Fruit fly (Drosophila melanogaster) whole organism, pupa: ENCODE results near the gene CG31793.

Experiments used
- CG10348 ChIP-seq: fragments of 200-800 bp; sonication (Bioruptor generic); IDR thresholded peaks from 2 replicates; pipeline ENCODE4 v1.3.6; 2022; ENCODE audit warnings: missing biosample characterization, missing genetic modification characterization
- CG12605 ChIP-seq: fragments of 200-800 bp; sonication (Bioruptor generic); IDR thresholded peaks from 2 replicates; pipeline ENCODE4 v1.3.6; 2022; ENCODE audit warnings: missing biosample characterization, missing genetic modification characterization
- CG13204 ChIP-seq: fragments of 200-800 bp; sonication (Bioruptor generic); optimal IDR thresholded peaks from 2 replicates; lab custom pipeline; 2018; ENCODE audit warnings: missing biosample characterization, mild to moderate bottlenecking, missing genetic modification characterization, moderate library complexity
- CG14655 ChIP-seq: fragments of 200-800 bp; sonication (Bioruptor generic); optimal IDR thresholded peaks from 3 replicates; lab custom pipeline; 2017; ENCODE audit warnings: mild to moderate bottlenecking, missing biosample characterization, missing genetic modification reagents, missing genetic modification characterization
- CG15710 ChIP-seq: fragments of 200-800 bp; sonication (Bioruptor generic); optimal IDR thresholded peaks from 2 replicates; lab custom pipeline; 2018; ENCODE audit warnings: missing biosample characterization, mild to moderate bottlenecking, missing genetic modification characterization, moderate library complexity
- CG17806 ChIP-seq: fragments of 200-800 bp; sonication (Bioruptor generic); optimal IDR thresholded peaks from 2 replicates; lab custom pipeline; 2018; ENCODE audit warnings: missing biosample characterization, mild to moderate bottlenecking, missing genetic modification characterization, moderate library complexity
- CG32121 ChIP-seq: fragments of 200-800 bp; sonication (Bioruptor generic); IDR thresholded peaks from 2 replicates; pipeline ENCODE4 v1.3.6; 2022; ENCODE audit warnings: missing biosample characterization, missing genetic modification characterization
- CG34367 ChIP-seq: fragments of 200-800 bp; sonication (Bioruptor generic); optimal IDR thresholded peaks from 2 replicates; lab custom pipeline; 2018; ENCODE audit warnings: missing biosample characterization, mild to moderate bottlenecking, missing genetic modification characterization
- CG4496 ChIP-seq: fragments of 200-800 bp; sonication (Bioruptor generic); IDR thresholded peaks from 3 replicates; pipeline ENCODE4 v1.3.6; 2022; ENCODE audit warnings: missing biosample characterization, missing genetic modification characterization
- CG8159 ChIP-seq: fragments of 200-800 bp; sonication (Bioruptor generic); optimal IDR thresholded peaks from 3 replicates; lab custom pipeline; 2018; ENCODE audit warnings: missing biosample characterization, mild to moderate bottlenecking, missing genetic modification characterization, moderate library complexity
- CG8301 ChIP-seq: fragments of 200-800 bp; sonication (Bioruptor generic); optimal IDR thresholded peaks from 2 replicates; lab custom pipeline; 2018; ENCODE audit warnings: missing biosample characterization, mild to moderate bottlenecking, missing genetic modification characterization
- CG9948 ChIP-seq: fragments of 200-800 bp; sonication (Bioruptor generic); optimal IDR thresholded peaks from 2 replicates; lab custom pipeline; 2018; ENCODE audit warnings: missing biosample characterization, mild to moderate bottlenecking, missing genetic modification characterization, moderate library complexity
- D1 ChIP-seq: fragments of 200-800 bp; sonication (Bioruptor generic); optimal IDR thresholded peaks from 2 replicates; lab custom pipeline; 2018; ENCODE audit warnings: missing biosample characterization, mild to moderate bottlenecking, missing genetic modification characterization, moderate library complexity
- EcR ChIP-seq: fragments of 200-800 bp; sonication (Bioruptor generic); optimal IDR thresholded peaks from 3 replicates; lab custom pipeline; 2019; ENCODE audit warnings: missing biosample characterization, missing genetic modification characterization, mild to moderate bottlenecking, moderate library complexity, missing genetic modification reagents
- Ets98B ChIP-seq: fragments of 200-800 bp; sonication (Bioruptor generic); IDR thresholded peaks from 2 replicates; pipeline ENCODE4 v1.3.6; 2022; ENCODE audit warnings: missing biosample characterization, missing genetic modification characterization
- Pif1A ChIP-seq: fragments of 200-800 bp; sonication (Bioruptor generic); optimal IDR thresholded peaks from 3 replicates; lab custom pipeline; 2016; ENCODE audit warnings: missing biosample characterization, missing genetic modification characterization
- Pif1B ChIP-seq: fragments of 200-800 bp; sonication (Bioruptor generic); optimal IDR thresholded peaks from 3 replicates; lab custom pipeline; 2016; ENCODE audit warnings: missing biosample characterization, missing genetic modification characterization
- Snoo ChIP-seq: fragments of 200-800 bp; sonication (Bioruptor generic); optimal IDR thresholded peaks from 3 replicates; lab custom pipeline; 2017; ENCODE audit warnings: missing biosample characterization, mild to moderate bottlenecking, missing genetic modification characterization, inconsistent platforms
- fd96Ca ChIP-seq: fragments of 200-800 bp; sonication (Bioruptor generic); IDR thresholded peaks from 3 replicates; pipeline ENCODE4 v1.3.6; 2022; ENCODE audit warnings: missing biosample characterization, missing genetic modification characterization
- gl ChIP-seq: fragments of 200-800 bp; sonication (Bioruptor generic); optimal IDR thresholded peaks from 2 replicates; lab custom pipeline; 2018; ENCODE audit warnings: missing biosample characterization, mild to moderate bottlenecking, missing genetic modification characterization
- rn ChIP-seq: fragments of 200-800 bp; sonication (Bioruptor generic); IDR thresholded peaks from 2 replicates; pipeline ENCODE4 v1.3.6; 2022; ENCODE audit warnings: missing biosample characterization, missing genetic modification characterization

Gene CG31793

DNA sequence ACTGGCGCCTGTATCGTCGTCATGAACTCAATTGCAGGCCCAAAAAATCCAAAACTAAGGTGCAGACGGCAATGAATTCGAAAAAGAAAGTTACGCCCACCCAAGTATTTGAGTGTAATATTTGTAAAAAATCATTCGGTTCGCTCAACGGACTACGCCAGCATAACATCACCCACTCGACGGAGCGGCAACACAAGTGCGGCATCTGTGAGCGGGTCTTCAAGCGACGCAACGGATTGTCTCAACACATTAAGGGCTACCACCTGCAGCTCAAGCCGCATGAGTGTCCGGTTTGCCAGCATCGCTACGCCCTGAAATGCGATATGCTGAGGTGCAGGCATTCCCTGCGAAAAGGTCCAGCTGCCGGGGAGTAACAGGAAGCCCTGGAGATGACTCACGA is 26.4 kb upstream of the CG31793 start:
- no peak for TF ChIP-seq Snoo (tag; lab: Kevin White, UChicago)
- no peak for TF ChIP-seq D1 (tag; lab: Kevin White, UChicago)
- TF ChIP-seq, all 21 proteins: peak for 0

DNA sequence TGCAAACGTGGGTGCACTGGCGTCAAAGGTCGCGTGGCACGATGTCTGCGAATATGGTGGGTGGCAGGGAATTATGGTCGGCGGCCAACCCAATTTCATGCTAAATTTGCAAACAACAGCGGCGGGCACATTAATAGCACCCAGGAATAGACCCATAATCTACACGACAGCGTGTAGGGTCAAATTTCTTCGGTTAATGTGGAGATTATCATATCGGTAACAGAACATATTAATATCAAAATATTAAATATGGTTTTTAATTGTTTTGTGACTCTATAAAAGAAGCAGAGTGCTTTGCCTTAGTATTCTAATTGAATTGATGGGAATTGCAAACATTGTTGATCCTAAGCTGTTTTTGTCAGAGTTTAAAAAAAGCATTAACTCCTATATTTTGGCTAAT is 24.2 kb upstream of the CG31793 start:
- no peak for TF ChIP-seq Ets98B (GFP tag; lab: Robert Waterston, UW)
- TF ChIP-seq Snoo (tag; lab: Kevin White, UChicago) = no peak
- no peak for TF ChIP-seq CG32121 (GFP tag; lab: Robert Waterston, UW)
- no peak for TF ChIP-seq CG15710 (tag; lab: Kevin White, UChicago)
- TF ChIP-seq D1 (tag; lab: Kevin White, UChicago) = no peak
- no peak for TF ChIP-seq CG4496
- TF ChIP-seq CG8159 (tag; lab: Kevin White, UChicago) = no peak
- no peak for TF ChIP-seq rn
- TF ChIP-seq CG12605 = no peak
- TF ChIP-seq Pif1A (GFP tag; lab: Kevin White, UChicago) = no peak
- TF ChIP-seq Pif1B (GFP tag; lab: Kevin White, UChicago) = no peak
- TF ChIP-seq CG8301 (tag; lab: Kevin White, UChicago) = no peak
- TF ChIP-seq gl = no peak
- TF ChIP-seq CG34367 (tag; lab: Kevin White, UChicago) = no peak
- no peak for TF ChIP-seq EcR (GFP tag; lab: Kevin White, UChicago)
- no peak for TF ChIP-seq CG13204 (GFP tag; lab: Kevin White, UChicago)
- TF ChIP-seq CG10348 (GFP tag; lab: Robert Waterston, UW) = no peak
- no peak for TF ChIP-seq fd96Ca (GFP tag; lab: Robert Waterston, UW)
- TF ChIP-seq CG14655 (GFP tag; lab: Kevin White, UChicago) = no peak

DNA sequence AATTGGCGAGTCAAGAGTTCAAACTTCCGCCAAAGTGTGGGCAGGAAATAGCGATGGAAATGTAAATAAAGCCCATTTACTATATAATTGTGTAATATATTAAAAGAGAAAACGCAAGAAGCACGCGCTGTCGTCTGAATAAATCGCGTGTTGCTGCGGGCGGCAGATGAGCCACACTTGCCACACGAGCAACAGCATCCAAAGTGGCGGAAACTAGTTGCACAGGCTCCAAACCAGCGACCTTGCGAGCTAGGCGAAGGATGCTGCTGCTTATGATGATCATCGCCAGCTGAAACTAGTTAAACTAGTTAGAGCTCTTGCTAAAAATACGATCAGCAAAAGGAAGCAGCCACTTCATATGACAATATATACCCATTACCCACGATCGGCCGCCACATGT is 23.8 kb upstream of the CG31793 start:
- TF ChIP-seq CG14655 (GFP tag; lab: Kevin White, UChicago) = no peak
- TF ChIP-seq gl = no peak
- TF ChIP-seq CG15710 (tag; lab: Kevin White, UChicago) = no peak
- TF ChIP-seq fd96Ca (GFP tag; lab: Robert Waterston, UW) = no peak
- TF ChIP-seq EcR (GFP tag; lab: Kevin White, UChicago) = peak; percentile 52
- no peak for TF ChIP-seq CG17806 (tag; lab: Kevin White, UChicago)
- TF ChIP-seq, all 21 proteins: peak for 1

DNA sequence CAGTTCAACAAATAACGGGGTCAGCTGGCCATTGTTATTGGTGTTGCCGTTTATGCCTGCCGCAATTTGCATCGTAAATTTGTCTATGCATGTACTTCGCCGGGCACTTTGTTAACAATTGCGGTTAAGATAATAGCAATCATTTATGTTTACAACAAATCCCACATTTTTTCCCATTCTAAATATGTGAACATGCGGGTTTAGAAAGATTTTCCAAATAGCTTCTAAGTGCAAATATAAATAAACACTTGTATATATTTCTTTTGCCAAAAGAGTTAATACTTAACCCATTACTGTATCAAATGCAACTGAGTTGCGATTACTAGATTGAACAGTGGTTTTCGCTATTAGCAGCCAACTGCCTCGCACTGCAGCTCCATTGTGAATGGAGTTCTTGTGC is 22.2 kb upstream of the CG31793 start:
- peak; percentile 26 for TF ChIP-seq CG14655 (GFP tag; lab: Kevin White, UChicago)
- no peak for TF ChIP-seq EcR (GFP tag; lab: Kevin White, UChicago)
- TF ChIP-seq Ets98B (GFP tag; lab: Robert Waterston, UW) = peak; percentile 47; the same call in 1 of the 2 replicates
- TF ChIP-seq CG8159 (tag; lab: Kevin White, UChicago) = no peak
- TF ChIP-seq CG4496 = peak; percentile 71
- TF ChIP-seq CG17806 (tag; lab: Kevin White, UChicago) = no peak
- no peak for TF ChIP-seq CG9948 (tag; lab: Kevin White, UChicago)
- peak; percentile 29 for TF ChIP-seq CG8301 (tag; lab: Kevin White, UChicago)

DNA sequence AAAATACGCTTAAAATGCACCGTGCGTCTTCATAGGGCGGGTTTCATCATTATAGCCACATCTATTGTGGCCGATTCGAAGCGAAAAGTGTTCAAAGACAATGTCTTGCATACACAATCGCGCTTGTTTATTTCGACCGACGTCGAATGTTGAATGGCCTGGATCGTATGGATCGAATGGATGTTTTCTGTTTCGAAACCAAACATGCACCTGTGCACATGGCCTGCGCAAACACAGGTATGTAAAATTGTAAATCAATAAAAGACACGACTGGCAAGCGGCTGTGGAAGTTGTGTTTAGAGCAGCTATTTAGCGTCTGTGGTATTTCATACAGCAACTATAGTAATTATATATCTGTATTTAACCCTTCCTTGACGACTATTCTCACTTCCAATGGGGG is 21.7 kb upstream of the CG31793 start:
- TF ChIP-seq fd96Ca (GFP tag; lab: Robert Waterston, UW) (no peak), CG4496 (no peak), CG34367 (tag; lab: Kevin White, UChicago) (no peak)

DNA sequence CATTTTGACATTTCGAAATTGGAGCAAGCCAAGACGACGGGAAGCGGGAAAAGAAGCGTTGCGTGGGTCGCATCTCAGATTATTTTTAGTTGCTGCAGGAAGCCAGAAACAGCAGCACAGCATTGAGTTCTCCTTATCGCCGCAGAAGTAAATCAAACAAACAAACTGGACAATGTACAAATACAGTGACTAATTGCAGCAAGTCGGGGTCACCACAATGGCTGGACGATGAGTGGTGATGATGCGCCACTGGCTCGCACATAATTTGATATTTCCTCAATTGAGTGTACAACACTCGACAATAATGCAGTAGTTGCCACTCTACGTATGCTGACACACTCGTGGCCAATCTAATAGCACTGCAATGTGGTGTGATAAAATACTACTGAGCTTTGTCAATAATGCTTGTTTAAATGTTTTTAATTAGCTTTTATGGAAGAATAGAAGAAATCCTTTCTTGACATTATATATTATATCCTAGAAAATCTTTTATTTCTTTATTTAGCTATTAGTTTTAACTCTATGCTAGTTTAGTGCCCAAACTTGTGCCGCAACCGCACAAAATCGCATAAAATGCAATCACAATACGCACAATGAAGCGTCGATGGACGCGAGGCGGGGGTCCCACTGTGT is 21.1 kb upstream of the CG31793 start:
- TF ChIP-seq CG15710 (tag; lab: Kevin White, UChicago) = peak; percentile 74
- TF ChIP-seq CG13204 (GFP tag; lab: Kevin White, UChicago) = peak; percentile 27
- TF ChIP-seq rn = peak; percentile 58; the same call in 1 of the 2 replicates
- peak; percentile 77 for TF ChIP-seq CG9948 (tag; lab: Kevin White, UChicago)
- TF ChIP-seq CG8301 (tag; lab: Kevin White, UChicago) = peak; percentile 79
- peak; percentile 65 for TF ChIP-seq CG34367 (tag; lab: Kevin White, UChicago)
- no peak for TF ChIP-seq gl
- TF ChIP-seq CG8159 (tag; lab: Kevin White, UChicago) = peak; percentile 77
- TF ChIP-seq CG17806 (tag; lab: Kevin White, UChicago) = peak; percentile 77
- TF ChIP-seq CG14655 (GFP tag; lab: Kevin White, UChicago) = peak; percentile 80
- peak; percentile 33 for TF ChIP-seq EcR (GFP tag; lab: Kevin White, UChicago)
- TF ChIP-seq Snoo (tag; lab: Kevin White, UChicago) = no peak
- 0 out of 2 replicates have a peak, but pooled peaks have one; percentile 20 for TF ChIP-seq CG10348 (GFP tag; lab: Robert Waterston, UW)
- peak; percentile 64; the same call in 1 of the 2 replicates for TF ChIP-seq CG12605
- TF ChIP-seq D1 (tag; lab: Kevin White, UChicago) = no peak
- peak; percentile 70 for TF ChIP-seq Pif1B (GFP tag; lab: Kevin White, UChicago)
- TF ChIP-seq CG32121 (GFP tag; lab: Robert Waterston, UW) = peak; percentile 89
- TF ChIP-seq fd96Ca (GFP tag; lab: Robert Waterston, UW) = peak; percentile 74
- TF ChIP-seq Ets98B (GFP tag; lab: Robert Waterston, UW) = peak; percentile 84
- TF ChIP-seq Pif1A (GFP tag; lab: Kevin White, UChicago) = peak; percentile 75
- peak; percentile 87 for TF ChIP-seq CG4496
